Worm (Caenorhabditis elegans): ENCODE measurements around the gene idpp-6.
A peak's percentile ranks its signal among the peaks of the same experiment; 100 is the strongest.

Gene idpp-6

ce11 chrX:6782857-6783256 is at the start of gene idpp-6:
TSS of gene idpp-6 (plus strand) at chrX:6783157.
- TF ChIP-seq elt-1 (tag; optimal IDR thresholded peaks at IDR 0.05; ENCODE audit: borderline replicate concordance, insufficient read depth) (no peak), flh-1 (GFP tag; optimal IDR thresholded peaks at IDR 0.05) (no peak), unc-120 (tag; optimal IDR thresholded peaks at IDR 0.05; ENCODE audit: poor library complexity, severe bottlenecking) (no peak), nhr-28 (tag; optimal IDR thresholded peaks at IDR 0.05) (no peak), blmp-1 (tag; optimal IDR thresholded peaks at IDR 0.05) (no peak), cnd-1 (tag; optimal IDR thresholded peaks at IDR 0.05) (no peak), ztf-11 (tag; optimal IDR thresholded peaks at IDR 0.05) (no peak), lin-13 (tag; optimal IDR thresholded peaks at IDR 0.05) (no peak), ceh-43 (GFP tag; optimal IDR thresholded peaks at IDR 0.05) (no peak)

DNA sequence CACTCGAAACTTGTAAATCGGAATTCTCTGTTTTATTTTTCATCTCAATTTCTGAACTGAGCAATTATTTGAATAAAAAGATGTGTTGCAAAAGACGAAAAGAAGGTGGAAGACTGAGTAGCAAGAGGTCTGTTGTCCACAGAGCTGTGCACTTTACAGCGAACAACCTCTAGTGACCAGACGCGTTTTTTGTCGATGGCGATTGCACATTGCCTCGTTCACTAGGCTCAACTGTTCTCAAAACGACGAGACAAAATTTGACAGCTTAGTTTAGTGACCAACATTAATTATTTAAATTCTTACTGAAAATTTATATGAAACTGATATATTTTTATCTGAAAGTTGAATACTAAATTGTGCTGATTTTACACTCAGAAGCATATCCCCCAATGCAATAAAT is 49.8 kb upstream of the idpp-6 start, which contains the start of gene R03E9.2:
TSS of gene R03E9.2 (minus strand) at position 101 of the 400 bp plus-strand sequence.
- no peak for TF ChIP-seq drap-1 (GFP tag; optimal IDR thresholded peaks at IDR 0.05)
- peak; percentile 84 for TF ChIP-seq hlh-1 (tag; optimal IDR thresholded peaks at IDR 0.05)

ce11 chrX:6735494-6735893 is 47.5 kb upstream of the idpp-6 start:
- TF ChIP-seq nhr-2 (tag; optimal IDR thresholded peaks at IDR 0.05) (no peak), tbx-8 (GFP tag; optimal IDR thresholded peaks at IDR 0.05) (no peak), ceh-83 (GFP tag; optimal IDR thresholded peaks at IDR 0.05) (no peak), pha-4 (tag; optimal IDR thresholded peaks at IDR 0.05) (no peak), flh-1 (GFP tag; optimal IDR thresholded peaks at IDR 0.05) (no peak), zip-8 (tag; optimal IDR thresholded peaks at IDR 0.05) (no peak), hlh-1 (tag; optimal IDR thresholded peaks at IDR 0.05) (no peak), unc-62 (GFP tag; optimal IDR thresholded peaks at IDR 0.05) (no peak), mep-1 (tag; optimal IDR thresholded peaks at IDR 0.05) (no peak), mls-2 (tag; optimal IDR thresholded peaks at IDR 0.05) (no peak), ceh-43 (GFP tag; optimal IDR thresholded peaks at IDR 0.05) (no peak), nhr-12 (tag; optimal IDR thresholded peaks at IDR 0.05) (no peak), ceh-39 (tag; optimal IDR thresholded peaks at IDR 0.05) (no peak), ztf-11 (tag; optimal IDR thresholded peaks at IDR 0.05) (no peak), nhr-237 (tag; optimal IDR thresholded peaks at IDR 0.05) (no peak)

DNA sequence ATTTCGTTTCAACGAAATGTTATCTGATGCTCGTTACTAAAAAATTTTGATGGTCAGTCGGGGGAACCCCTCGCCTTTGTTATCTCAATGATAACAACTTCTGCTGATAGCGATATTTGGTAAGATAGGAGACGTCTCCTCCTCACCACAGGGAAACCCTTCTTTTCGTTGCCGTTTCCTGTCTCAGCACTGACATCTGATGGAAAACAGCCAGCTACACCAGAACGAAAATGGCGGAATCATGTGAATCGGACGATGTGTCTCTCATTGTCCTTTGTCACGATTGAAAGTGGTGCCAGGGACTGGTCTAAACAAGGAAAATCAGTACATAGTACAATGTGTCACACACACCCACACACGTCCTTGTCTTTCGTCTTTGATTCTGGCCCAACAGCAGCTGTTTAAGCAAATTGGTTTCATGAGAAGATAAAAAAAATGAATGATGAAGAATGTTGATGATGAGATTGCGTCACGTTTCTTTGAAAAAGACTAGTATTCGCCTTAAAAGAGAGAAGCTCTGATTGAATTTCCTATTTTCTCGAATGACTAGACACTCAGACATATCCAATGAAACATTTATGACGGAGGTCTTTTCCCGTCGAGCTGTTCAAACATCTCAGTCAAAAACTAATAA is 46.5 kb upstream of the idpp-6 start:
- no peak for TF ChIP-seq mls-2 (tag; optimal IDR thresholded peaks at IDR 0.05)
- TF ChIP-seq elt-3 (tag; optimal IDR thresholded peaks at IDR 0.05), result peak; percentile 83
- no peak for TF ChIP-seq ceh-43 (GFP tag; optimal IDR thresholded peaks at IDR 0.05)
- TF ChIP-seq ces-1 (GFP tag; optimal IDR thresholded peaks at IDR 0.05), result peak; percentile 35
- TF ChIP-seq drap-1 (GFP tag; optimal IDR thresholded peaks at IDR 0.05), result no peak
- no peak for TF ChIP-seq sptf-1 (tag; optimal IDR thresholded peaks at IDR 0.05)
- TF ChIP-seq nhr-12 (tag; optimal IDR thresholded peaks at IDR 0.05), result no peak
- TF ChIP-seq flh-1 (GFP tag; optimal IDR thresholded peaks at IDR 0.05), result no peak
- no peak for TF ChIP-seq cnd-1 (tag; optimal IDR thresholded peaks at IDR 0.05)
- peak; percentile 9 for TF ChIP-seq elt-1 (tag; optimal IDR thresholded peaks at IDR 0.05; ENCODE audit: borderline replicate concordance, insufficient read depth)
- no peak for TF ChIP-seq sem-2 (GFP tag; optimal IDR thresholded peaks at IDR 0.05)
- no peak for TF ChIP-seq ceh-83 (GFP tag; optimal IDR thresholded peaks at IDR 0.05)
- TF ChIP-seq nhr-237 (tag; optimal IDR thresholded peaks at IDR 0.05), result no peak

DNA sequence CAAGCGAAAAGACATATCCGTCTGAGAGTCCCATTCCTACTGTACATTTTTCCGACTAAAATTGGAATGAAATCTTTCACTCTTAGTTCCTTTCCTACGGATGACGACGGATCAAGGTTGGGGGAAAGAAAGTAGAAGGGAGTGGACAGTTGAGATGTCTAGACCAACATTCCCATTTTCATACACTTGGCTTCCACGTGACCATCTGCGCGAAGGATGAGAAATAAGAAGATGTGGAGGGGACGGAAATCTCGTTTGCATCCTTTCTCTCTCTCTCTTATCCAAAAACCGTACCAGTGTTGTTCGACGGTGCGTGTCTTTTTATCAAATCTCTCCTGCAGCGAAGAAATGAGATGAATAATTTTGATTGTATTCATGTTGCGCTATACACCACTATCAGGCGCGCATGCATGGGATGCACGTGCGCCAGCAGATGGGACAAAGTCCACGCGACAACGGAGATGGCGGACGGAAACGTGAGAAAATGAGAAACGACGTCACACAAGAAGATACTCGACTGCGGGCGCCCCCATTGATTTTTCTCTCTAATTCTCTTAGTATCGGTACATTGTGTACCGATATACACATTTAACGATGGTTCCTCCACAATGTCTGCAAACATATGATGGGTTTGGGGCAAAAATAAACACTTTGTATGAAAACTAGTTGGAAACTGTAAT is 45.5 kb upstream of the idpp-6 start:
- TF ChIP-seq nhr-12 (tag; optimal IDR thresholded peaks at IDR 0.05) (no peak), nhr-2 (tag; optimal IDR thresholded peaks at IDR 0.05) (no peak), ztf-11 (tag; optimal IDR thresholded peaks at IDR 0.05) (no peak), hlh-1 (tag; optimal IDR thresholded peaks at IDR 0.05) (peak; percentile 43), unc-120 (tag; optimal IDR thresholded peaks at IDR 0.05; ENCODE audit: poor library complexity, severe bottlenecking) (peak; percentile 58), pha-4 (tag; optimal IDR thresholded peaks at IDR 0.05) (peak; percentile 60), elt-3 (tag; optimal IDR thresholded peaks at IDR 0.05) (peak; percentile 92), elt-1 (tag; optimal IDR thresholded peaks at IDR 0.05; ENCODE audit: borderline replicate concordance, insufficient read depth) (peak; percentile 88), lin-13 (tag; optimal IDR thresholded peaks at IDR 0.05) (peak; percentile 14), mep-1 (tag; optimal IDR thresholded peaks at IDR 0.05) (peak; percentile 35), nhr-76 (tag; optimal IDR thresholded peaks at IDR 0.05) (no peak), nhr-237 (tag; optimal IDR thresholded peaks at IDR 0.05) (peak; percentile 38), ceh-83 (GFP tag; optimal IDR thresholded peaks at IDR 0.05) (no peak), drap-1 (GFP tag; optimal IDR thresholded peaks at IDR 0.05) (no peak), sem-2 (GFP tag; optimal IDR thresholded peaks at IDR 0.05) (peak; percentile 22), ces-1 (GFP tag; optimal IDR thresholded peaks at IDR 0.05) (peak; percentile 55), blmp-1 (tag; optimal IDR thresholded peaks at IDR 0.05) (peak; percentile 37), bed-3 (GFP tag; optimal IDR thresholded peaks at IDR 0.05) (no peak), mls-2 (tag; optimal IDR thresholded peaks at IDR 0.05) (peak; percentile 18), unc-62 (GFP tag; optimal IDR thresholded peaks at IDR 0.05) (peak; percentile 69), ham-2 (GFP tag; optimal IDR thresholded peaks at IDR 0.05) (peak; percentile 62)
